Fruit fly (Drosophila melanogaster) whole organism, wandering third instar larva: ENCODE data around the gene CG32655.

Experiments
- CG9705 ChIP-seq: fragments of 200-800 bp; sonication (Bioruptor generic); optimal IDR thresholded peaks from 2 replicates; lab custom pipeline; 2018; ENCODE audit warnings: missing biosample characterization, mild to moderate bottlenecking, missing genetic modification characterization
- Hr78 ChIP-seq: fragments of >200 bp; optimal IDR thresholded peaks from 2 replicates; lab custom pipeline; 2017; ENCODE audit warnings: missing biosample characterization, missing genetic modification characterization
- OdsH ChIP-seq: fragments of 200-800 bp; sonication (Bioruptor generic); optimal IDR thresholded peaks from 2 replicates; lab custom pipeline; 2016; ENCODE audit warnings: missing biosample characterization, mild to moderate bottlenecking, missing genetic modification characterization
- fru ChIP-seq: fragments of 200-800 bp; sonication (Bioruptor generic); optimal IDR thresholded peaks from 3 replicates; lab custom pipeline; 2016; ENCODE audit warnings: missing biosample characterization, mild to moderate bottlenecking, missing genetic modification characterization
- h ChIP-seq: fragments of 200-800 bp; sonication (Bioruptor generic); optimal IDR thresholded peaks from 3 replicates; lab custom pipeline; 2016; ENCODE audit warnings: missing biosample characterization, mild to moderate bottlenecking, missing genetic modification characterization
- usp ChIP-seq: fragments of >200 bp; optimal IDR thresholded peaks from 2 replicates; lab custom pipeline; 2017; ENCODE audit warnings: missing biosample characterization, missing genetic modification characterization

- TF ChIP-seq Hr78 (no peak), OdsH (GFP tag; lab: Kevin White, UChicago) (no peak), CG9705 (no peak), h (GFP tag; lab: Kevin White, UChicago) (no peak), fru (GFP tag; lab: Kevin White, UChicago) (no peak), usp (no peak)
Observed at dm6 chrX:12276663-12277062, 41.0 kb upstream of the CG32655 start.
